Worm (Caenorhabditis elegans): ENCODE data around the gene npp-27.

The npp-27 gene

ce11 chrIV:7906643-7907042 is 3.4 kb downstream of the npp-27 start:
- TF ChIP-seq ceh-83 (GFP tag; optimal IDR thresholded peaks at IDR 0.05) (no peak), lsy-2 (tag; optimal IDR thresholded peaks at IDR 0.05) (no peak), nhr-28 (tag; optimal IDR thresholded peaks at IDR 0.05) (no peak), cnd-1 (tag; optimal IDR thresholded peaks at IDR 0.05) (no peak), lin-13 (tag; optimal IDR thresholded peaks at IDR 0.05) (no peak), sptf-1 (tag; optimal IDR thresholded peaks at IDR 0.05) (no peak), hlh-1 (tag; optimal IDR thresholded peaks at IDR 0.05) (no peak), ces-1 (GFP tag; optimal IDR thresholded peaks at IDR 0.05) (no peak), unc-62 (GFP tag; optimal IDR thresholded peaks at IDR 0.05) (no peak), nhr-76 (tag; optimal IDR thresholded peaks at IDR 0.05) (no peak), bed-3 (GFP tag; optimal IDR thresholded peaks at IDR 0.05) (no peak), flh-1 (GFP tag; optimal IDR thresholded peaks at IDR 0.05) (no peak), ztf-11 (tag; optimal IDR thresholded peaks at IDR 0.05) (no peak), pha-4 (tag; optimal IDR thresholded peaks at IDR 0.05) (no peak), M03D4.4 (tag; optimal IDR thresholded peaks at IDR 0.05) (no peak), unc-39 (tag; optimal IDR thresholded peaks at IDR 0.05) (no peak), nhr-237 (tag; optimal IDR thresholded peaks at IDR 0.05) (no peak)

- TF ChIP-seq hlh-1 (tag; optimal IDR thresholded peaks at IDR 0.05) = peak; percentile 30
- TF ChIP-seq unc-39 (tag; optimal IDR thresholded peaks at IDR 0.05) = no peak
- TF ChIP-seq zip-8 (tag; optimal IDR thresholded peaks at IDR 0.05) = no peak
- TF ChIP-seq lsy-2 (tag; optimal IDR thresholded peaks at IDR 0.05) = no peak
- TF ChIP-seq elt-3 (tag; optimal IDR thresholded peaks at IDR 0.05) = no peak
- no peak for TF ChIP-seq ztf-11 (tag; optimal IDR thresholded peaks at IDR 0.05)
- TF ChIP-seq ces-1 (GFP tag; optimal IDR thresholded peaks at IDR 0.05) = peak; percentile 52
- no peak for TF ChIP-seq nhr-237 (tag; optimal IDR thresholded peaks at IDR 0.05)
- TF ChIP-seq lin-32 (GFP tag; optimal IDR thresholded peaks at IDR 0.05) = no peak
These were observed 6.7 kb downstream of the npp-27 start, which contains the start of gene C49H3.6 for ce11 chrIV:7903359-7903758. Gene C49H3.6 (plus strand): TSS chrIV:7903738.

- TF ChIP-seq ces-1 (GFP tag; optimal IDR thresholded peaks at IDR 0.05) (peak; percentile 49), ztf-11 (tag; optimal IDR thresholded peaks at IDR 0.05) (no peak), unc-120 (tag; optimal IDR thresholded peaks at IDR 0.05; ENCODE audit: poor library complexity, severe bottlenecking) (peak; percentile 25), sptf-1 (tag; optimal IDR thresholded peaks at IDR 0.05) (no peak), lsy-2 (tag; optimal IDR thresholded peaks at IDR 0.05) (peak; percentile 96), nhr-237 (tag; optimal IDR thresholded peaks at IDR 0.05) (peak; percentile 55), mep-1 (tag; optimal IDR thresholded peaks at IDR 0.05) (peak; percentile 71), pha-4 (tag; optimal IDR thresholded peaks at IDR 0.05) (peak; percentile 37)
These were observed 7.7 kb downstream of the npp-27 start, which contains the start of gene arp-11 for ce11 chrIV:7902221-7902904. Gene arp-11 (minus strand): TSS chrIV:7902271.

ce11 chrIV:7898489-7898888 is 11.6 kb downstream of the npp-27 start:
- TF ChIP-seq lsy-2 (tag; optimal IDR thresholded peaks at IDR 0.05) (no peak), lin-32 (GFP tag; optimal IDR thresholded peaks at IDR 0.05) (no peak), unc-39 (tag; optimal IDR thresholded peaks at IDR 0.05) (no peak), ces-1 (GFP tag; optimal IDR thresholded peaks at IDR 0.05) (no peak), blmp-1 (tag; optimal IDR thresholded peaks at IDR 0.05) (no peak), elt-1 (tag; optimal IDR thresholded peaks at IDR 0.05; ENCODE audit: borderline replicate concordance, insufficient read depth) (no peak), nhr-76 (tag; optimal IDR thresholded peaks at IDR 0.05) (no peak), ceh-83 (GFP tag; optimal IDR thresholded peaks at IDR 0.05) (no peak), flh-1 (GFP tag; optimal IDR thresholded peaks at IDR 0.05) (no peak), lin-13 (tag; optimal IDR thresholded peaks at IDR 0.05) (no peak), ham-2 (GFP tag; optimal IDR thresholded peaks at IDR 0.05) (no peak), pha-4 (tag; optimal IDR thresholded peaks at IDR 0.05) (no peak), mep-1 (tag; optimal IDR thresholded peaks at IDR 0.05) (no peak)

ce11 chrIV:7897953-7898352 is 12.1 kb downstream of the npp-27 start:
- peak; percentile 96 for TF ChIP-seq zip-8 (tag; optimal IDR thresholded peaks at IDR 0.05)
- TF ChIP-seq nhr-2 (tag; optimal IDR thresholded peaks at IDR 0.05) = no peak

- TF ChIP-seq zip-8 (tag; optimal IDR thresholded peaks at IDR 0.05) (no peak), unc-120 (tag; optimal IDR thresholded peaks at IDR 0.05; ENCODE audit: poor library complexity, severe bottlenecking) (no peak), unc-62 (GFP tag; optimal IDR thresholded peaks at IDR 0.05) (no peak), elt-3 (tag; optimal IDR thresholded peaks at IDR 0.05) (no peak), hlh-1 (tag; optimal IDR thresholded peaks at IDR 0.05) (no peak), snpc-4 (tag; optimal IDR thresholded peaks at IDR 0.05) (no peak), nhr-28 (tag; optimal IDR thresholded peaks at IDR 0.05) (no peak), nhr-237 (tag; optimal IDR thresholded peaks at IDR 0.05) (no peak), bed-3 (GFP tag; optimal IDR thresholded peaks at IDR 0.05) (no peak), flh-1 (GFP tag; optimal IDR thresholded peaks at IDR 0.05) (no peak), ceh-43 (GFP tag; optimal IDR thresholded peaks at IDR 0.05) (no peak), M03D4.4 (tag; optimal IDR thresholded peaks at IDR 0.05) (no peak), drap-1 (GFP tag; optimal IDR thresholded peaks at IDR 0.05) (no peak), nhr-76 (tag; optimal IDR thresholded peaks at IDR 0.05) (no peak), mab-5 (tag; optimal IDR thresholded peaks at IDR 0.05) (no peak), sptf-1 (tag; optimal IDR thresholded peaks at IDR 0.05) (no peak), nhr-2 (tag; optimal IDR thresholded peaks at IDR 0.05) (no peak), sem-2 (GFP tag; optimal IDR thresholded peaks at IDR 0.05) (no peak)
These were observed 12.6 kb downstream of the npp-27 start, which contains the start of gene ilys-4 for ce11 chrIV:7897443-7897842. Gene ilys-4 (minus strand): TSS chrIV:7897543.
